Fruit fly (Drosophila melanogaster) whole organism, embryonic: ENCODE data around the gene aqz.

Experiments
- Abd-B ChIP-seq: fragments of 200-800 bp; sonication (Bioruptor generic); optimal IDR thresholded peaks from 2 replicates; lab custom pipeline; 2018; ENCODE audit warnings: missing biosample characterization, mild to moderate bottlenecking, missing genetic modification characterization, moderate library complexity
- Atf-2 ChIP-seq: fragments of 200-800 bp; sonication (Bioruptor generic); optimal IDR thresholded peaks from 2 replicates; lab custom pipeline; 2016; ENCODE audit warnings: missing biosample characterization, missing genetic modification characterization
- Bdp1 ChIP-seq: fragments of 200-800 bp; sonication (Bioruptor generic); optimal IDR thresholded peaks from 3 replicates; lab custom pipeline; 2016; ENCODE audit warnings: missing biosample characterization, missing genetic modification characterization
- CG10274 ChIP-seq: fragments of 200-800 bp; sonication (Bioruptor generic); optimal IDR thresholded peaks from 3 replicates; lab custom pipeline; 2017; ENCODE audit warnings: missing biosample characterization, mild to moderate bottlenecking, missing genetic modification characterization
- CG10979 ChIP-seq: fragments of 200-800 bp; sonication (Bioruptor generic); optimal IDR thresholded peaks from 2 replicates; lab custom pipeline; 2018; ENCODE audit warnings: missing biosample characterization, mild to moderate bottlenecking, missing genetic modification characterization, moderate library complexity
- CG11504 ChIP-seq: fragments of 200-800 bp; sonication (Bioruptor generic); optimal IDR thresholded peaks from 3 replicates; lab custom pipeline; 2019; ENCODE audit warnings: missing biosample characterization, mild to moderate bottlenecking, missing genetic modification characterization, moderate library complexity
- CG13123 ChIP-seq: fragments of 200-800 bp; sonication (Bioruptor generic); optimal IDR thresholded peaks from 2 replicates; lab custom pipeline; 2016; ENCODE audit warnings: missing biosample characterization, missing genetic modification characterization
- CG13424 ChIP-seq: fragments of 200-800 bp; sonication (Bioruptor generic); optimal IDR thresholded peaks from 2 replicates; lab custom pipeline; 2019; ENCODE audit warnings: missing biosample characterization, mild to moderate bottlenecking, missing genetic modification characterization, moderate library complexity
- CG15269 ChIP-seq: fragments of 200-800 bp; sonication (Bioruptor generic); optimal IDR thresholded peaks from 2 replicates; lab custom pipeline; 2018; ENCODE audit warnings: missing biosample characterization, mild to moderate bottlenecking, missing genetic modification characterization, moderate library complexity
- CG15514 ChIP-seq: fragments of 200-800 bp; sonication (Bioruptor generic); optimal IDR thresholded peaks from 3 replicates; lab custom pipeline; 2017; ENCODE audit warnings: missing biosample characterization, missing genetic modification characterization, mild to moderate bottlenecking, moderate library complexity, missing genetic modification reagents
- CG1647 ChIP-seq: fragments of 200-800 bp; sonication (Bioruptor generic); optimal IDR thresholded peaks from 3 replicates; lab custom pipeline; 2016; ENCODE audit warnings: missing biosample characterization, missing genetic modification characterization
- CG16813 ChIP-seq: fragments of 200-800 bp; sonication (Bioruptor generic); IDR thresholded peaks from 3 replicates; pipeline ENCODE4 v1.3.6; 2022; ENCODE audit warnings: missing biosample characterization, missing genetic modification characterization; ENCODE audit not compliant: partially characterized antibody
- CG17361 ChIP-seq: fragments of 200-800 bp; sonication (Bioruptor generic); IDR thresholded peaks from 3 replicates; pipeline ENCODE4 v1.3.6; 2022; ENCODE audit warnings: missing biosample characterization, missing genetic modification characterization
- CG17829 ChIP-seq: fragments of 200-800 bp; optimal IDR thresholded peaks from 2 replicates; lab custom pipeline; 2019; ENCODE audit warnings: missing biosample characterization, mild to moderate bottlenecking, missing genetic modification characterization, moderate library complexity
- CG2116 ChIP-seq: fragments of 200-800 bp; sonication (Bioruptor generic); optimal IDR thresholded peaks from 3 replicates; lab custom pipeline; 2018; ENCODE audit warnings: missing biosample characterization, mild to moderate bottlenecking, missing genetic modification characterization
- CG30431 ChIP-seq: fragments of 200-800 bp; sonication (Bioruptor generic); optimal IDR thresholded peaks from 2 replicates; lab custom pipeline; 2017; ENCODE audit warnings: missing biosample characterization, missing genetic modification characterization
- CG3065 ChIP-seq: fragments of 200-800 bp; sonication (Bioruptor generic); optimal IDR thresholded peaks from 2 replicates; lab custom pipeline; 2016; ENCODE audit warnings: missing biosample characterization, missing genetic modification characterization
- CG31224 ChIP-seq: fragments of 200-800 bp; sonication (Bioruptor generic); IDR thresholded peaks from 2 replicates; pipeline ENCODE4 v1.3.6; 2022; ENCODE audit warnings: missing biosample characterization, missing genetic modification characterization
- CG3407 ChIP-seq: fragments of 200-800 bp; sonication (Bioruptor generic); optimal IDR thresholded peaks from 2 replicates; lab custom pipeline; 2018; ENCODE audit warnings: missing biosample characterization, mild to moderate bottlenecking, missing genetic modification characterization
- CG3726 ChIP-seq: fragments of 200-800 bp; sonication (Bioruptor generic); IDR thresholded peaks from 3 replicates; pipeline ENCODE4, ENCODE4 v1.3.6; 2022; ENCODE audit warnings: missing biosample characterization, missing genetic modification characterization
- CG4820 ChIP-seq: fragments of 200-800 bp; sonication (Bioruptor generic); optimal IDR thresholded peaks from 3 replicates; lab custom pipeline; 2016; ENCODE audit warnings: missing biosample characterization, missing genetic modification characterization
- CG5180 ChIP-seq: fragments of 200-800 bp; sonication (Bioruptor generic); optimal IDR thresholded peaks from 3 replicates; lab custom pipeline; 2017; ENCODE audit warnings: missing biosample characterization, missing genetic modification characterization, mild to moderate bottlenecking, moderate library complexity, missing genetic modification reagents
- CG6272 ChIP-seq: fragments of 200-800 bp; sonication (Bioruptor generic); IDR thresholded peaks from 2 replicates; pipeline ENCODE4 v1.3.6; 2022; ENCODE audit warnings: missing biosample characterization, missing genetic modification characterization
- CG8944 ChIP-seq: fragments of 200-800 bp; sonication (Bioruptor generic); optimal IDR thresholded peaks from 3 replicates; lab custom pipeline; 2016; ENCODE audit warnings: missing biosample characterization, missing genetic modification characterization
- CG9876 ChIP-seq: fragments of 200-800 bp; sonication (Bioruptor generic); optimal IDR thresholded peaks from 2 replicates; lab custom pipeline; 2016; ENCODE audit warnings: missing biosample characterization, missing genetic modification characterization
- Dek ChIP-seq: fragments of 200-800 bp; sonication (Bioruptor generic); optimal IDR thresholded peaks from 3 replicates; lab custom pipeline; 2019; ENCODE audit warnings: missing biosample characterization, mild to moderate bottlenecking, missing genetic modification characterization, moderate library complexity
- Dfd ChIP-seq, 2 experiments: fragments of >200 bp; optimal IDR thresholded peaks; 2 replicates each; lab custom pipeline; 2017; ENCODE audit warnings: missing biosample characterization in 2 of 2, missing genetic modification characterization in 2 of 2
- Drgx ChIP-seq: fragments of 200-800 bp; sonication (Bioruptor generic); IDR thresholded peaks from 2 replicates; pipeline ENCODE4 v1.3.6; 2022; ENCODE audit warnings: missing biosample characterization, missing genetic modification characterization
- Ets97D ChIP-seq: fragments of 200-800 bp; sonication (Bioruptor generic); optimal IDR thresholded peaks from 3 replicates; lab custom pipeline; 2016; ENCODE audit warnings: missing biosample characterization, missing genetic modification characterization
- HmgD ChIP-seq: fragments of 200-800 bp; sonication (Bioruptor generic); optimal IDR thresholded peaks from 3 replicates; lab custom pipeline; 2016; ENCODE audit warnings: missing biosample characterization, missing genetic modification characterization
- Hmx ChIP-seq: fragments of 200-800 bp; sonication (Bioruptor generic); optimal IDR thresholded peaks from 2 replicates; lab custom pipeline; 2016; ENCODE audit warnings: missing biosample characterization, missing genetic modification characterization
- MTF-1 ChIP-seq: fragments of 200-800 bp; sonication (Bioruptor generic); optimal IDR thresholded peaks from 2 replicates; lab custom pipeline; 2018; ENCODE audit warnings: missing biosample characterization, mild to moderate bottlenecking, missing genetic modification characterization, borderline replicate concordance
- Med ChIP-seq: fragments of 200-800 bp; sonication (Bioruptor generic); peaks from one replicate; lab custom pipeline; 2016; ENCODE audit warnings: missing biosample characterization, missing genetic modification characterization, mild to moderate bottlenecking, inconsistent platforms, moderate library complexity
- Mrtf ChIP-seq: fragments of 200-800 bp; sonication (Bioruptor generic); IDR thresholded peaks from 3 replicates; pipeline ENCODE4 v1.3.6; 2022; ENCODE audit warnings: missing biosample characterization, missing genetic modification characterization
- NC2β ChIP-seq: fragments of 200-800 bp; sonication (Bioruptor generic); optimal IDR thresholded peaks from 2 replicates; lab custom pipeline; 2016; ENCODE audit warnings: missing biosample characterization, missing genetic modification characterization
- NK7.1 ChIP-seq: fragments of 200-800 bp; sonication (Bioruptor generic); optimal IDR thresholded peaks from 3 replicates; lab custom pipeline; 2016; ENCODE audit warnings: missing biosample characterization, missing genetic modification characterization
- Oaz ChIP-seq: fragments of 200-800 bp; sonication (Bioruptor generic); IDR thresholded peaks from 2 replicates; pipeline ENCODE4 v1.3.6; 2022; ENCODE audit warnings: missing biosample characterization, missing genetic modification characterization
- PHDP ChIP-seq: fragments of 200-800 bp; sonication (Bioruptor generic); optimal IDR thresholded peaks from 3 replicates; lab custom pipeline; 2018; ENCODE audit warnings: missing biosample characterization, mild to moderate bottlenecking, missing genetic modification characterization, moderate library complexity
- Sox102F ChIP-seq: fragments of 200-800 bp; sonication (Bioruptor generic); optimal IDR thresholded peaks from 2 replicates; lab custom pipeline; 2018; ENCODE audit warnings: missing biosample characterization, mild to moderate bottlenecking, missing genetic modification characterization, moderate library complexity
- Xbp1 ChIP-seq: fragments of 200-800 bp; sonication (Bioruptor generic); optimal IDR thresholded peaks from 3 replicates; lab custom pipeline; 2016; ENCODE audit warnings: missing biosample characterization, mild to moderate bottlenecking, missing genetic modification characterization
- ac ChIP-seq: fragments of 200-800 bp; sonication (Bioruptor generic); optimal IDR thresholded peaks from 3 replicates; lab custom pipeline; 2017; ENCODE audit warnings: missing biosample characterization, mild to moderate bottlenecking, missing genetic modification characterization
- cas ChIP-seq: fragments of 200-800 bp; sonication (Bioruptor generic); IDR thresholded peaks from 2 replicates; pipeline ENCODE4 v1.3.6; 2022; ENCODE audit warnings: missing biosample characterization, missing genetic modification characterization
- fd64A ChIP-seq: fragments of 200-800 bp; sonication (Bioruptor generic); optimal IDR thresholded peaks from 3 replicates; lab custom pipeline; 2018; ENCODE audit warnings: missing biosample characterization, mild to moderate bottlenecking, missing genetic modification characterization
- grn ChIP-seq: fragments of 200-800 bp; sonication (Bioruptor generic); optimal IDR thresholded peaks from 3 replicates; lab custom pipeline; 2017; ENCODE audit warnings: missing biosample characterization, missing genetic modification characterization
- hth ChIP-seq: fragments of >200 bp; optimal IDR thresholded peaks from 2 replicates; lab custom pipeline; 2017; ENCODE audit warnings: inconsistent platforms
- insv ChIP-seq, 2 experiments: fragments of 200-800 bp; sonication (Bioruptor generic); optimal IDR thresholded peaks; 3 replicates each; lab custom pipeline; 2016 to 2018; ENCODE audit warnings: missing biosample characterization in 2 of 2, missing genetic modification characterization in 2 of 2
- inv ChIP-seq: fragments of 200-800 bp; sonication (Bioruptor generic); IDR thresholded peaks from 2 replicates; pipeline ENCODE4 v1.3.6; 2022; ENCODE audit warnings: missing biosample characterization, missing genetic modification characterization; ENCODE audit not compliant: partially characterized antibody
- mam ChIP-seq: fragments of 200-800 bp; sonication (Bioruptor generic); optimal IDR thresholded peaks from 3 replicates; lab custom pipeline; 2016; ENCODE audit warnings: missing biosample characterization, missing genetic modification characterization
- nau ChIP-seq: fragments of 200-800 bp; sonication (Bioruptor generic); optimal IDR thresholded peaks from 3 replicates; lab custom pipeline; 2017; ENCODE audit warnings: missing biosample characterization, mild to moderate bottlenecking, missing genetic modification characterization, missing genetic modification reagents
- run ChIP-seq: fragments of 200-800 bp; sonication (Bioruptor generic); optimal IDR thresholded peaks from 3 replicates; lab custom pipeline; 2018; ENCODE audit warnings: missing biosample characterization, mild to moderate bottlenecking, missing genetic modification characterization

The aqz gene

dm6 chr3R:8849373-8850228, 29.1 kb upstream of the aqz start (continued):
- TF ChIP-seq mam (GFP tag; lab: Kevin White, UChicago) = no peak
- TF ChIP-seq MTF-1 (GFP tag; lab: Kevin White, UChicago) = no peak
- no peak for TF ChIP-seq insv (GFP tag; optimal IDR thresholded peaks at IDR 0.05; lab: Kevin White, UChicago)
- peak; percentile 6 for TF ChIP-seq CG15269 (tag; lab: Kevin White, UChicago)
- no peak for TF ChIP-seq CG16813 (GFP tag; lab: Robert Waterston, UW)
- TF ChIP-seq NC2β = no peak
- peak; percentile 38 for TF ChIP-seq Sox102F (GFP tag; lab: Kevin White, UChicago)
- no peak for TF ChIP-seq Ets97D (GFP tag; lab: Kevin White, UChicago)
- TF ChIP-seq Drgx (GFP tag; lab: Robert Waterston, UW) = peak; percentile 53
- no peak for TF ChIP-seq hth (lab: Kevin White, UChicago)
- TF ChIP-seq Atf-2 (GFP tag; lab: Kevin White, UChicago) = no peak
- TF ChIP-seq CG30431 (GFP tag; lab: Kevin White, UChicago) = no peak
- 0 out of 3 replicates have a peak, but pooled peaks have one; percentile 38 for TF ChIP-seq CG17361 (GFP tag; lab: Robert Waterston, UW)
- no peak for TF ChIP-seq CG2116 (GFP tag; lab: Kevin White, UChicago)
- peak; percentile 40 for TF ChIP-seq Med
- TF ChIP-seq NK7.1 (GFP tag; lab: Kevin White, UChicago) = no peak
- TF ChIP-seq CG6272 (GFP tag; lab: Robert Waterston, UW) = no peak
- TF ChIP-seq CG10274 = no peak
- no peak for TF ChIP-seq run (tag; lab: Kevin White, UChicago)
- no peak for TF ChIP-seq CG8944
- TF ChIP-seq inv (GFP tag; lab: Robert Waterston, UW) = no peak
- no peak for TF ChIP-seq Hmx (GFP tag; lab: Kevin White, UChicago)
- TF ChIP-seq Oaz (GFP tag; lab: Robert Waterston, UW) = no peak
- no peak for TF ChIP-seq CG3726
- no peak for TF ChIP-seq CG1647 (GFP tag; lab: Kevin White, UChicago)
- TF ChIP-seq ac (GFP tag; lab: Kevin White, UChicago) = peak; percentile 25
- TF ChIP-seq CG11504 = peak; percentile 52
- TF ChIP-seq CG10979 = peak; percentile 59
- TF ChIP-seq Dek = no peak
- no peak for TF ChIP-seq Bdp1 (GFP tag; lab: Kevin White, UChicago)
- TF ChIP-seq Xbp1 (GFP tag; lab: Kevin White, UChicago) = peak; percentile 38
- no peak for TF ChIP-seq CG9876 (GFP tag; lab: Kevin White, UChicago)
- no peak for TF ChIP-seq Dfd (GFP tag; optimal IDR thresholded peaks at IDR 0.05; lab: Kevin White, UChicago)
- no peak for TF ChIP-seq HmgD
- no peak for TF ChIP-seq nau (GFP tag; lab: Kevin White, UChicago)
- no peak for TF ChIP-seq CG5180 (GFP tag; lab: Kevin White, UChicago)
- TF ChIP-seq CG3407 = no peak
- TF ChIP-seq CG4820 (GFP tag; lab: Kevin White, UChicago) = peak; percentile 41
- no peak for TF ChIP-seq CG13123
- TF ChIP-seq CG13424 (tag; lab: Kevin White, UChicago) = peak; percentile 1
- no peak for TF ChIP-seq grn (GFP tag; lab: Kevin White, UChicago)
- no peak for TF ChIP-seq CG31224 (GFP tag; lab: Robert Waterston, UW)
- peak; percentile 53 for TF ChIP-seq CG17829 (tag; lab: Kevin White, UChicago)
- TF ChIP-seq Mrtf = no peak
- peak; percentile 21 for TF ChIP-seq PHDP (tag; lab: Kevin White, UChicago)
- TF ChIP-seq cas (GFP tag; lab: Robert Waterston, UW) = no peak
- TF ChIP-seq Abd-B = no peak
- no peak for TF ChIP-seq CG15514 (GFP tag; lab: Kevin White, UChicago)
- TF ChIP-seq fd64A (GFP tag; lab: Kevin White, UChicago) = no peak
- TF ChIP-seq CG3065 (GFP tag; lab: Kevin White, UChicago) = no peak
